Fruit fly (Drosophila melanogaster): ENCODE results near the gene Cpr30B.

- TF ChIP-seq CG8478 (optimal IDR thresholded peaks at IDR 0.05) (no peak), EcR (GFP tag; optimal IDR thresholded peaks at IDR 0.05) (no peak), usp (GFP tag; optimal IDR thresholded peaks at IDR 0.05) (no peak), pan (optimal IDR thresholded peaks at IDR 0.05) (no peak)
Measured at dm6 chr2L:9566656-9567055, 24.0 kb downstream of the Cpr30B start, which contains the start of gene jp.
